Worm (Caenorhabditis elegans) whole organism, L3 larva: ENCODE results near the gene sec-23.
A peak's percentile ranks its signal among the peaks of the same experiment; 100 is the strongest.

Experiments
- ZK546.5 ChIP-seq: sonication (generic microtip); optimal IDR thresholded peaks from 2 replicates; lab custom pipeline; 2017; ENCODE audit warnings: missing biosample characterization, missing genetic modification characterization
- aly-2 ChIP-seq: fragments of 150-350 bp; optimal IDR thresholded peaks from 2 replicates; lab custom pipeline; 2014; ENCODE audit warnings: missing biosample characterization, missing genetic modification characterization
- ama-1 ChIP-seq: fragments of 150-350 bp; optimal IDR thresholded peaks from 2 replicates; lab custom pipeline; 2018
- ceh-16 ChIP-seq: sonication (generic microtip); optimal IDR thresholded peaks from 2 replicates; lab custom pipeline; 2017; ENCODE audit warnings: missing biosample characterization, missing genetic modification characterization
- ceh-28 ChIP-seq: fragments of 150-350 bp; optimal IDR thresholded peaks from 2 replicates; lab custom pipeline; 2014; ENCODE audit warnings: missing biosample characterization, missing genetic modification reagents, missing genetic modification characterization
- ceh-82 ChIP-seq: fragments of 150-350 bp; optimal IDR thresholded peaks from 2 replicates; lab custom pipeline; 2014; ENCODE audit warnings: missing biosample characterization, missing genetic modification characterization
- ceh-9 ChIP-seq: sonication (generic microtip); optimal IDR thresholded peaks from 2 replicates; lab custom pipeline; 2018; ENCODE audit warnings: missing biosample characterization, missing genetic modification characterization
- egl-5 ChIP-seq: fragments of 150-350 bp; optimal IDR thresholded peaks from 2 replicates; lab custom pipeline; 2017; ENCODE audit warnings: missing biosample characterization, missing genetic modification reagents, missing genetic modification characterization, inconsistent platforms
- elt-2 ChIP-seq: sonication (generic microtip); optimal IDR thresholded peaks from 2 replicates; lab custom pipeline; 2016; ENCODE audit warnings: missing genetic modification reagents, mild to moderate bottlenecking, missing genetic modification characterization, missing compliant biosample characterization
- eor-1 ChIP-seq, 2 experiments: fragments of 150-350 bp; optimal IDR thresholded peaks; 2 replicates each; lab custom pipeline; 2014 to 2018; ENCODE audit warnings: missing biosample characterization in 2 of 2, missing genetic modification characterization in 2 of 2
- fkh-10 ChIP-seq: sonication (generic microtip); optimal IDR thresholded peaks from 2 replicates; lab custom pipeline; 2017; ENCODE audit warnings: missing biosample characterization, missing genetic modification reagents, missing genetic modification characterization
- fkh-2 ChIP-seq: fragments of 150-350 bp; optimal IDR thresholded peaks from 2 replicates; lab custom pipeline; 2014; ENCODE audit warnings: missing biosample characterization, missing genetic modification reagents, missing genetic modification characterization
- fos-1 ChIP-seq: fragments of 150-350 bp; optimal IDR thresholded peaks from 2 replicates; lab custom pipeline; 2014; ENCODE audit warnings: missing biosample characterization, missing genetic modification characterization
- jun-1 ChIP-seq: fragments of 150-350 bp; optimal IDR thresholded peaks from 2 replicates; lab custom pipeline; 2014; ENCODE audit warnings: missing biosample characterization, missing genetic modification reagents, missing genetic modification characterization
- lin-15B ChIP-seq: fragments of 150-350 bp; optimal IDR thresholded peaks from 2 replicates; lab custom pipeline; 2014; ENCODE audit warnings: missing biosample characterization, missing genetic modification characterization
- mdl-1 ChIP-seq: fragments of 150-350 bp; optimal IDR thresholded peaks from 2 replicates; lab custom pipeline; 2014; ENCODE audit warnings: missing biosample characterization, missing genetic modification characterization
- nfya-1 ChIP-seq: sonication (generic microtip); optimal IDR thresholded peaks from 2 replicates; lab custom pipeline; 2017; ENCODE audit warnings: missing genetic modification characterization, mild to moderate bottlenecking, missing compliant biosample characterization, antibody characterized with exemption, moderate library complexity; ENCODE audit not compliant: insufficient read depth
- nhr-23 ChIP-seq: fragments of 150-350 bp; optimal IDR thresholded peaks from 2 replicates; lab custom pipeline; 2014; ENCODE audit warnings: missing biosample characterization, missing genetic modification reagents, missing genetic modification characterization
- nhr-43 ChIP-seq: sonication (generic microtip); optimal IDR thresholded peaks from 2 replicates; lab custom pipeline; 2016; ENCODE audit warnings: mild to moderate bottlenecking, missing genetic modification characterization, missing compliant biosample characterization; ENCODE audit not compliant: poor library complexity, severe bottlenecking
- nhr-77 ChIP-seq: fragments of 150-350 bp; optimal IDR thresholded peaks from 2 replicates; lab custom pipeline; 2014; ENCODE audit warnings: missing biosample characterization, missing genetic modification characterization
- pha-4 ChIP-seq: fragments of 150-350 bp; optimal IDR thresholded peaks from 2 replicates; lab custom pipeline; 2014; ENCODE audit warnings: missing biosample characterization, missing genetic modification reagents, missing genetic modification characterization
- pqm-1 ChIP-seq: fragments of 150-350 bp; optimal IDR thresholded peaks from 2 replicates; lab custom pipeline; 2017; ENCODE audit warnings: missing biosample characterization, missing genetic modification characterization, inconsistent platforms
- sea-2 ChIP-seq: fragments of 150-350 bp; sonication (generic microtip); optimal IDR thresholded peaks from 4 replicates; lab custom pipeline; 2014; ENCODE audit warnings: missing biosample characterization, missing genetic modification reagents, missing genetic modification characterization
- skn-1 ChIP-seq: fragments of 150-350 bp; optimal IDR thresholded peaks from 2 replicates; lab custom pipeline; 2014; ENCODE audit warnings: missing biosample characterization, missing genetic modification characterization
- tbx-2 ChIP-seq: sonication (generic microtip); optimal IDR thresholded peaks from 2 replicates; lab custom pipeline; 2016; ENCODE audit warnings: mild to moderate bottlenecking, missing genetic modification characterization, missing compliant biosample characterization
- unc-39 ChIP-seq: sonication (generic microtip); optimal IDR thresholded peaks from 4 replicates; lab custom pipeline; 2017; ENCODE audit warnings: missing biosample characterization, missing genetic modification characterization
- unc-62 ChIP-seq: fragments of 150-350 bp; sonication (generic microtip); optimal IDR thresholded peaks from 4 replicates; lab custom pipeline; 2014; ENCODE audit warnings: missing biosample characterization, missing genetic modification reagents, missing genetic modification characterization
- zag-1 ChIP-seq: fragments of 150-350 bp; optimal IDR thresholded peaks from 2 replicates; lab custom pipeline; 2014; ENCODE audit warnings: missing biosample characterization, missing genetic modification characterization
- ztf-11 ChIP-seq: fragments of 150-350 bp; optimal IDR thresholded peaks from 2 replicates; lab custom pipeline; 2014; ENCODE audit warnings: missing biosample characterization, missing genetic modification characterization
- ztf-4 ChIP-seq: fragments of 150-350 bp; optimal IDR thresholded peaks from 2 replicates; lab custom pipeline; 2014; ENCODE audit warnings: missing biosample characterization, missing genetic modification characterization

The sec-23 gene

DNA sequence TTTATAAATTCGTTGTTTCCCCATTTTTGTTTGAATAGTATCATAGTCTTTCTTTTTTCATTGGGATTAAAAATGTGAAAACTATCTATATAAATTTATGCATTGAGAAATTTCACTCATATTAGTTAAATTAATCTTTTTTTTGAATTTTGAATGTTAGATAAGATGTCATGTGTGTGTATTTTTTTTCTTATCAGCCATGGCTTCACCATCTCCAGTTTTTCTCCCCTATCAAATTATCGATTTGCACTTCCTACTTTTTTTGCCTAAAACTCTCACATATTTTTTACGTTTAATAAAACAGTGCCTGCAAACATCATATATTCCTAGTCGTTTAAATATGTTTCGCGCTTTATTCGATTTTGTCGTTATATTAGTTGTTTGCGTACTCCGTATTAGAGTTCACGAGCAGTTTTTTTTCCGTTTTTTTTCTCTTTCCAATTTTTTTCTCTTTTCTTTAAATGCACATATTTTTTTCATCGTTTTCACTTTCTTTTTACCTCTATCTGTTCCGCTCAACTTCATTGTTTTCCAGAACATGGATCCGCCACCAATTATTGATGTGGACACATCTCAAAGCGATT lies 56.7 kb downstream of the sec-23 start, which contains the start of gene Y113G7A.13:
Gene Y113G7A.13 (plus strand): TSS at position 534 of the 584 bp plus-strand sequence.
- TF ChIP-seq egl-5 (tag; lab: Kevin White, UChicago) (no peak), jun-1 (tag; lab: Kevin White, UChicago) (peak; percentile 36), pqm-1 (peak; percentile 80), ceh-28 (peak; percentile 35), nhr-77 (tag; lab: Kevin White, UChicago) (no peak), pha-4 (peak; percentile 54), elt-2 (peak; percentile 97)

- TF ChIP-seq ceh-82 (tag; lab: Kevin White, UChicago): no peak
- no peak for TF ChIP-seq nfya-1 (tag; lab: Kevin White, UChicago)
- no peak for TF ChIP-seq ztf-11 (tag; lab: Kevin White, UChicago)
- TF ChIP-seq tbx-2 (tag; lab: Kevin White, UChicago): no peak
- TF ChIP-seq skn-1: no peak
- no peak for TF ChIP-seq fos-1 (tag; lab: Kevin White, UChicago)
- TF ChIP-seq ceh-9: no peak
- no peak for TF ChIP-seq unc-39 (tag; lab: Kevin White, UChicago)
- TF ChIP-seq fkh-10 (GFP tag; lab: Kevin White, UChicago): no peak
- no peak for TF ChIP-seq nhr-43
- no peak for TF ChIP-seq egl-5 (tag; lab: Kevin White, UChicago)
- no peak for TF ChIP-seq ZK546.5
- no peak for TF ChIP-seq fkh-2 (tag; lab: Kevin White, UChicago)
- no peak for TF ChIP-seq unc-62 (GFP tag; lab: Kevin White, UChicago)
- no peak for TF ChIP-seq mdl-1
- no peak for TF ChIP-seq ceh-28
- TF ChIP-seq jun-1 (tag; lab: Kevin White, UChicago): no peak
Measured at ce11 chrV:20151432-20151831, 60.4 kb downstream of the sec-23 start, which contains the start of gene F19B2.7. Gene F19B2.7, plus strand, starts transcription at chrV:20151732.

- no peak for TF ChIP-seq egl-5 (tag; lab: Kevin White, UChicago)
- TF ChIP-seq aly-2 (tag; lab: Kevin White, UChicago): no peak
- no peak for TF ChIP-seq unc-39 (tag; lab: Kevin White, UChicago)
- no peak for TF ChIP-seq zag-1 (tag; lab: Kevin White, UChicago)
- TF ChIP-seq lin-15B (tag; lab: Kevin White, UChicago): no peak
- no peak for TF ChIP-seq eor-1 (tag; optimal IDR thresholded peaks at IDR 0.05; lab: Kevin White, UChicago)
- no peak for TF ChIP-seq ama-1
- no peak for TF ChIP-seq ceh-82 (tag; lab: Kevin White, UChicago)
- TF ChIP-seq sea-2 (GFP tag; lab: Kevin White, UChicago): no peak
- no peak for TF ChIP-seq elt-2
- no peak for TF ChIP-seq ceh-28
- TF ChIP-seq nhr-23 (tag; lab: Kevin White, UChicago): no peak
- no peak for TF ChIP-seq skn-1
- no peak for TF ChIP-seq ceh-16 (tag; lab: Kevin White, UChicago)
- no peak for TF ChIP-seq nhr-77 (tag; lab: Kevin White, UChicago)
- no peak for TF ChIP-seq pha-4
- TF ChIP-seq jun-1 (tag; lab: Kevin White, UChicago): no peak
- no peak for TF ChIP-seq ztf-4 (tag; lab: Kevin White, UChicago)
Measured at ce11 chrV:20151855-20152254, 60.8 kb downstream of the sec-23 start.
